Worm (Caenorhabditis elegans) whole organism, midembryonic: ENCODE results near the gene C55A6.7.

Experiments used
- T22C8.4 ChIP-seq: fragments of 200-800 bp; sonication (Bioruptor generic); IDR thresholded peaks from 2 replicates; pipeline ENCODE4 v1.3.6; 2022; ENCODE audit warnings: missing genetic modification characterization, missing compliant biosample characterization
- cog-1 ChIP-seq: sonication (generic microtip); optimal IDR thresholded peaks from 2 replicates; lab custom pipeline; 2016; ENCODE audit warnings: missing genetic modification characterization, missing compliant biosample characterization
- flt-1 ChIP-seq: fragments of 200-800 bp; sonication (Bioruptor generic); IDR thresholded peaks from 2 replicates; pipeline ENCODE4 v1.3.6; 2022; ENCODE audit warnings: missing genetic modification characterization, missing compliant biosample characterization
- med-1 ChIP-seq: sonication (generic microtip); optimal IDR thresholded peaks from 2 replicates; lab custom pipeline; 2017; ENCODE audit warnings: missing genetic modification characterization, mild to moderate bottlenecking, missing compliant biosample characterization, antibody characterized with exemption, missing genetic modification reagents; ENCODE audit not compliant: insufficient read depth
- ref-1 ChIP-seq: fragments of 200-800 bp; sonication (Bioruptor generic); conservative IDR thresholded peaks from 2 replicates; pipeline ENCODE4 v1.3.6; 2022; ENCODE audit warnings: missing genetic modification reagents, missing genetic modification characterization, missing compliant biosample characterization
- ztf-23 ChIP-seq: fragments of 200-800 bp; sonication (Bioruptor generic); IDR thresholded peaks from 2 replicates; pipeline ENCODE4 v1.3.6; 2022; ENCODE audit warnings: missing genetic modification reagents, missing genetic modification characterization, missing compliant biosample characterization

ce11 chrV:11535504-11536062, 15.3 kb upstream of the C55A6.7 start:
- TF ChIP-seq ref-1, result no peak
- no peak for TF ChIP-seq ztf-23 (GFP tag; lab: Robert Waterston, UW)
- no peak for TF ChIP-seq med-1 (GFP tag; lab: Kevin White, UChicago)
- TF ChIP-seq flt-1 (GFP tag; lab: Robert Waterston, UW), result no peak
- TF ChIP-seq T22C8.4 (GFP tag; lab: Robert Waterston, UW), result no peak
- TF ChIP-seq cog-1 (tag; lab: Kevin White, UChicago), result no peak
